Fruit fly (Drosophila melanogaster): Measurements from ENCODE around the gene CG7299.

Gene CG7299

DNA sequence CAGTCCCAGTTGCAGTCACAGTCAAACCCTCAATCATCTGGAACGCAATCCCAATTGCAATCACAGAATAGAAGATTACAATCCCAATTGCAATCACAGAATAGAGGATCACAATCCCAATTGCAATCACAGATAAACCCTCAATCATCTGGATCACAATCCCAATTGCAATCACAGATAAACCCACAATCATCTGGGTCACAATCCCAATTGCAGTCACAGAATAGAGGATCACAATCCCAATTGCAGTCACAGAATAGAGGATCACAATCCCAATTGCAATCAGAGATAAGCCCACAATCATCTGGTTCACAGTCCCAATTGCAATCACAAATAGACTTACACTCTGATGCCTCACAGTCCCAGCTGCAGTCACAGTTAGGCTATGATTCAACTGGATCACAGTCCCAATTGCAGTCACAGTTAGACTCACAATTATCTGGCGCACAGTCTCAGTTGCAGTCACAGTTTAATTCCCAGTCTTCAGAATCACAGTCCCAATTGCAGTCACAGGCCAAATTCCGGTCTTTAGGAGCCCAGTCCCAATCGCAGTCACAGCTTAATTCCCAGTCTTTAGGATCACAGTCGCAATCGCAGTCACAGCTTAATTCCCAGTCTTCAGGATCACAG, 36.4 kb downstream of the CG7299 start (continued):
- no peak for TF ChIP-seq CG16815 (GFP tag; optimal IDR thresholded peaks at IDR 0.05)

DNA sequence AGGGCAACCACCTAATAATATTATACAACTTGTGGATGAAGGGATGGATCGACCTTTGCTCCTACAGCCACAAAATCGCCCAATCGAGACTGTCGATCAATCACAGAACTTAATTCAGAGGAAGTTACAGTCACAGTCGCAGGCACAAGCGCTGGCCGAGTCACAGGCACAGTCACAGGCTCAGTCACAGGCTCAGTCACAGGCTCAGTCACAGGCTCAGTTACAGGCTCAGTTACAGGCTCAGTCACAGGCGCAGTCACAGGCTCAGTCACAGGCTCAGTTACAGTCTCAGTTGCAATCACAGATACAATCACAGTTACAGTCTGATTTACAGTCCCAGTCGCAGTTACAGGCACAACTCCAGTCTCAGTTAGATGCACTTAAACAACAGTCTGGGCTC, 37.5 kb downstream of the CG7299 start:
- TF ChIP-seq insv (GFP tag; optimal IDR thresholded peaks at IDR 0.05) (peak in 1 of 2 experiments; percentile 77), CG12391 (tag; optimal IDR thresholded peaks at IDR 0.05) (no peak), CG17612 (GFP tag; IDR thresholded peaks at IDR 0.05) (no peak), stwl (tag; optimal IDR thresholded peaks at IDR 0.05) (peak; percentile 6), mld (GFP tag; IDR thresholded peaks at IDR 0.05; ENCODE audit: partially characterized antibody) (no peak), CG31441 (GFP tag; IDR thresholded peaks at IDR 0.05) (peak; percentile 59; the same call in 1 of the 2 replicates), CG30020 (tag; optimal IDR thresholded peaks at IDR 0.05) (no peak), Elba2 (GFP tag; optimal IDR thresholded peaks at IDR 0.05) (peak; percentile 52), CG10959 (GFP tag; IDR thresholded peaks at IDR 0.05) (0 out of 2 replicates have a peak, but pooled peaks have one; percentile 13), CG3995 (GFP tag; optimal IDR thresholded peaks at IDR 0.05) (peak; percentile 80)

DNA sequence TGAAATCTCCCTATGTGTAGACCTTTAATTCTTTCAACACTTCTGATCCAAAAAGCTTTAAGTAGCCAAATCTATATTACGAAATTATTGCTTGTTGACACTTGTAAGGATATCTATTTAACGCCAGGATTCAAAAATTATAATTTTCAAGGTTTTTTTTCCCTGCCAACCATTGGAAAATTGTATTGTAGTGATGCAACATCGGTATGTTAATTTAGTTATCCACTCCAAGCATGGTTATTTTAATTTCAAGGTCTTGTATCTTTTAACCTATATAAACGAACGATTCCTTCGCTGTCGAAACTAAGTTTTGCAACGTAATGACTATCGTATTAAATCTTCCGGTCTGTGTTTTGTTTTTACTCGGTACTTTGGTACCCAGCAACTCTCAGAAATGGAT, 38.1 kb downstream of the CG7299 start, which contains the start of gene CG17097:
Gene CG17097 (plus strand): TSS at position 301 of the 400 bp plus-strand sequence.
- TF ChIP-seq oc (tag; optimal IDR thresholded peaks at IDR 0.05): no peak
- no peak for TF ChIP-seq CG11247 (GFP tag; IDR thresholded peaks at IDR 0.05)
- TF ChIP-seq CG4617 (GFP tag; optimal IDR thresholded peaks at IDR 0.05; ENCODE audit: borderline replicate concordance): no peak
- no peak for TF ChIP-seq CG13424 (tag; optimal IDR thresholded peaks at IDR 0.05)
- TF ChIP-seq jigr1 (GFP tag; IDR thresholded peaks at IDR 0.05): no peak

DNA sequence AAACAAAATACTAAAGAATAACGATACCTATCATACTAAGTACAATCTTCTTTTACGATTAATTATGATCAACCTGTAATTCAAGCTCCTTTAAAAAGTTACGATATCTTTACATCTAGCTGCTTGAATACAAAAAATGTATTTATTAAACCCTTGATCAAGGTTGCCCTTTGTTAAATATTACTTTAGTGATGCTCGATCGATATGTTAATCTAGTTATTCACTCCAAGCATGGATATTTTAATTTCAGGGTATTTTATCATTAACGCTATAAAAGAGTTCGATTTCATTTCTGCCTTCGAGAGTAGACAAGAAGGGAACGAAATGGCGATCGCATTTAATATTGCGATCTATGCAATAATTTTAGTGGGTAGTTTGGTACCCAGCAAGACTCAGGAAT, 40.5 kb downstream of the CG7299 start, which contains the start of gene CG18284:
Gene CG18284 (plus strand): TSS at position 301 of the 400 bp plus-strand sequence.
- TF ChIP-seq caup (GFP tag; optimal IDR thresholded peaks at IDR 0.05; ENCODE audit: severe bottlenecking) (no peak), ab (GFP tag; optimal IDR thresholded peaks at IDR 0.05) (no peak), Elba2 (GFP tag; optimal IDR thresholded peaks at IDR 0.05) (no peak), slou (GFP tag; optimal IDR thresholded peaks at IDR 0.05) (no peak), Hr3 (GFP tag; optimal IDR thresholded peaks at IDR 0.05) (no peak), GATAe (GFP tag; conservative IDR thresholded peaks at IDR 0.05) (no peak), Dref (GFP tag; IDR thresholded peaks at IDR 0.05) (no peak), CG31441 (GFP tag; IDR thresholded peaks at IDR 0.05) (no peak), ttk (GFP tag; IDR thresholded peaks at IDR 0.05) (no peak), CG9817 (tag; optimal IDR thresholded peaks at IDR 0.05) (no peak), bab2 (GFP tag; optimal IDR thresholded peaks at IDR 0.05) (no peak)

- TF ChIP-seq pum (GFP tag; optimal IDR thresholded peaks at IDR 0.05): no peak
- TF ChIP-seq CG9727 (GFP tag; optimal IDR thresholded peaks at IDR 0.05): no peak
- no peak for TF ChIP-seq CG6254 (GFP tag; optimal IDR thresholded peaks at IDR 0.05)
- no peak for TF ChIP-seq CG13624 (GFP tag; optimal IDR thresholded peaks at IDR 0.05)
- TF ChIP-seq CG17829 (tag; optimal IDR thresholded peaks at IDR 0.05): no peak
- TF ChIP-seq Mrtf (GFP tag; IDR thresholded peaks at IDR 0.05): no peak
- no peak for TF ChIP-seq Oaz (GFP tag; IDR thresholded peaks at IDR 0.05)
- TF ChIP-seq CG13287 (GFP tag; IDR thresholded peaks at IDR 0.05; ENCODE audit: partially characterized antibody): no peak
- TF ChIP-seq crc (GFP tag; optimal IDR thresholded peaks at IDR 0.05): no peak
- TF ChIP-seq pfk (GFP tag; optimal IDR thresholded peaks at IDR 0.05): no peak
These were observed 44.6 kb downstream of the CG7299 start, which contains the start of gene CG31872 for dm6 chr2L:10639631-10640030. Gene CG31872 (plus strand): TSS chr2L:10639931.

Measured in whole organism, embryonic.